Worm (Caenorhabditis elegans) whole organism, late embryonic: ENCODE measurements around the gene ZC513.3.

ENCODE experiments used
- C38D4.7 ChIP-seq: fragments of 200-800 bp; sonication (Bioruptor generic); optimal IDR thresholded peaks from 2 replicates; lab custom pipeline; 2018; ENCODE audit warnings: mild to moderate bottlenecking, missing genetic modification characterization, moderate library complexity, missing compliant biosample characterization
- ceh-45 ChIP-seq: fragments of 200-800 bp; sonication (Bioruptor generic); IDR thresholded peaks from 2 replicates; pipeline ENCODE4 v1.3.6; 2022; ENCODE audit warnings: missing genetic modification reagents, missing genetic modification characterization, missing compliant biosample characterization
- che-1 ChIP-seq: sonication (generic microtip); optimal IDR thresholded peaks from 2 replicates; lab custom pipeline; 2016; ENCODE audit warnings: mild to moderate bottlenecking, missing genetic modification characterization, missing compliant biosample characterization
- dmd-4 ChIP-seq: sonication (generic microtip); optimal IDR thresholded peaks from 2 replicates; lab custom pipeline; 2016; ENCODE audit warnings: borderline replicate concordance, missing genetic modification characterization, missing compliant biosample characterization
- elt-2 ChIP-seq: sonication (generic microtip); optimal IDR thresholded peaks from 2 replicates; lab custom pipeline; 2016; ENCODE audit warnings: missing genetic modification reagents, missing genetic modification characterization, missing compliant biosample characterization
- eyg-1 ChIP-seq: sonication (generic microtip); optimal IDR thresholded peaks from 2 replicates; lab custom pipeline; 2016; ENCODE audit warnings: missing genotype, missing genetic modification characterization, missing compliant biosample characterization
- fkh-10 ChIP-seq: fragments of 150-350 bp; optimal IDR thresholded peaks from 2 replicates; lab custom pipeline; 2014; ENCODE audit warnings: missing biosample characterization, missing genetic modification reagents, missing genetic modification characterization
- nhr-11 ChIP-seq: fragments of 150-350 bp; optimal IDR thresholded peaks from 2 replicates; lab custom pipeline; 2014; ENCODE audit warnings: missing biosample characterization, missing genetic modification characterization
- pat-9 ChIP-seq: fragments of 200-800 bp; sonication (Bioruptor generic); optimal IDR thresholded peaks from 2 replicates; lab custom pipeline; 2018; ENCODE audit warnings: mild to moderate bottlenecking, missing genetic modification characterization, moderate library complexity, missing compliant biosample characterization
- pqm-1 ChIP-seq: sonication (generic microtip); optimal IDR thresholded peaks from 2 replicates; lab custom pipeline; 2016; ENCODE audit warnings: missing genetic modification characterization, missing compliant biosample characterization
- tbx-2 ChIP-seq: sonication (generic microtip); optimal IDR thresholded peaks from 2 replicates; lab custom pipeline; 2016; ENCODE audit warnings: missing genetic modification characterization, missing compliant biosample characterization
- unc-3 ChIP-seq, 2 experiments: fragments of 200-800 bp in 1 of 2; sonication (Bioruptor generic) in 1 of 2; sonication (generic microtip) in 1 of 2; conservative IDR thresholded peaks in 1 of 2; optimal IDR thresholded peaks in 1 of 2; 2 replicates each; pipeline versions ENCODE4 v1.3.6 to Lab custom; 2016 to 2022; ENCODE audit warnings: missing compliant biosample characterization in 2 of 2, missing genetic modification characterization in 2 of 2, missing genetic modification reagents in 1 of 2

ce11 chrV:8016928-8017327 is 29.9 kb upstream of the ZC513.3 start, which contains the start of gene sptl-2:
- TF ChIP-seq tbx-2 (tag; lab: Kevin White, UChicago) (no peak), elt-2 (tag; lab: Kevin White, UChicago) (no peak), ceh-45 (GFP tag; lab: Robert Waterston, UW) (no peak), unc-3 (GFP tag; conservative IDR thresholded peaks at IDR 0.05; lab: Robert Waterston, UW) (no peak), unc-3 (tag; optimal IDR thresholded peaks at IDR 0.05; lab: Kevin White, UChicago) (no peak), eyg-1 (tag; lab: Kevin White, UChicago) (no peak), che-1 (tag; lab: Kevin White, UChicago) (no peak), pat-9 (no peak), fkh-10 (GFP tag; lab: Kevin White, UChicago) (no peak), nhr-11 (tag; lab: Kevin White, UChicago) (no peak), pqm-1 (tag; lab: Kevin White, UChicago) (no peak), dmd-4 (no peak), C38D4.7 (no peak)
